Worm (Caenorhabditis elegans) whole organism, early embryonic: ENCODE data around the gene ugt-2.

Source experiments
- ama-1 ChIP-seq: fragments of 150-350 bp; optimal IDR thresholded peaks from 2 replicates; lab custom pipeline; 2014
- ceh-13 ChIP-seq: fragments of 200-800 bp; sonication (Bioruptor generic); optimal IDR thresholded peaks from 2 replicates; lab custom pipeline; 2018; ENCODE audit warnings: mild to moderate bottlenecking, missing genetic modification characterization, missing compliant biosample characterization
- ets-7 ChIP-seq: sonication (generic microtip); optimal IDR thresholded peaks from 2 replicates; lab custom pipeline; 2016; ENCODE audit warnings: missing genotype, missing genetic modification characterization, missing compliant biosample characterization
- flt-1 ChIP-seq: fragments of 200-800 bp; sonication (Bioruptor generic); IDR thresholded peaks from 2 replicates; pipeline ENCODE4 v1.3.6; 2022; ENCODE audit warnings: missing genetic modification characterization, missing compliant biosample characterization
- hnd-1 ChIP-seq: sonication (generic microtip); optimal IDR thresholded peaks from 2 replicates; lab custom pipeline; 2016; ENCODE audit warnings: missing genetic modification characterization, missing compliant biosample characterization
- scrt-1 ChIP-seq: fragments of 200-800 bp; sonication (Bioruptor generic); IDR thresholded peaks from 2 replicates; pipeline ENCODE4 v1.3.6; 2022; ENCODE audit warnings: missing genetic modification characterization, missing compliant biosample characterization
- sea-1 ChIP-seq: fragments of 200-800 bp; sonication (Bioruptor generic); conservative IDR thresholded peaks from 2 replicates; pipeline ENCODE4 v1.3.6; 2022; ENCODE audit warnings: missing genetic modification characterization, missing compliant biosample characterization
- tbx-11 ChIP-seq: fragments of 200-800 bp; sonication (Bioruptor generic); IDR thresholded peaks from 2 replicates; pipeline ENCODE4 v1.3.6; 2022; ENCODE audit warnings: missing genetic modification characterization, missing compliant biosample characterization
- tbx-37 ChIP-seq: fragments of 200-800 bp; sonication (Bioruptor generic); conservative IDR thresholded peaks from 2 replicates; pipeline ENCODE4 v1.3.6; 2022; ENCODE audit warnings: missing genetic modification reagents, missing genetic modification characterization, missing compliant biosample characterization

- TF ChIP-seq scrt-1 (GFP tag; lab: Robert Waterston, UW) = no peak
- no peak for TF ChIP-seq ama-1 (lab: Kevin White, UChicago)
- no peak for TF ChIP-seq sea-1 (GFP tag; lab: Robert Waterston, UW)
- no peak for TF ChIP-seq tbx-37 (GFP tag; lab: Robert Waterston, UW)
- TF ChIP-seq ets-7 (tag; lab: Kevin White, UChicago) = no peak
- TF ChIP-seq hnd-1 = no peak
- no peak for TF ChIP-seq ceh-13 (GFP tag; lab: Kevin White, UChicago)
- TF ChIP-seq flt-1 (GFP tag; lab: Robert Waterston, UW) = no peak
- TF ChIP-seq tbx-11 (GFP tag; lab: Robert Waterston, UW) = no peak
These were observed 10.3 kb upstream of the ugt-2 start, which contains the start of gene AC3.5 for ce11 chrV:10388318-10388717.
